Fruit fly (Drosophila melanogaster) whole organism, prepupa: ENCODE results near the gene CG10993.

Source experiments
- Blimp-1 ChIP-seq: fragments of 200-800 bp; sonication (Bioruptor generic); optimal IDR thresholded peaks from 3 replicates; lab custom pipeline; 2017; ENCODE audit warnings: missing biosample characterization, missing genetic modification characterization, mild to moderate bottlenecking, moderate library complexity, missing genetic modification reagents
- CG10631 ChIP-seq: fragments of 200-800 bp; sonication (Bioruptor generic); optimal IDR thresholded peaks from 2 replicates; lab custom pipeline; 2016; ENCODE audit warnings: missing biosample characterization, missing genetic modification characterization
- CG11294 ChIP-seq: fragments of 200-800 bp; sonication (Bioruptor generic); IDR thresholded peaks from 2 replicates; pipeline ENCODE4 v1.3.6; 2022; ENCODE audit warnings: missing biosample characterization, missing genetic modification characterization
- CG11762 ChIP-seq: fragments of 200-800 bp; sonication (Bioruptor generic); optimal IDR thresholded peaks from 3 replicates; lab custom pipeline; 2016; ENCODE audit warnings: missing biosample characterization, missing genetic modification characterization; ENCODE audit not compliant: insufficient read depth
- CG15336 ChIP-seq: fragments of 200-800 bp; sonication (Bioruptor generic); IDR thresholded peaks from 2 replicates; pipeline ENCODE4 v1.3.6; 2022; ENCODE audit warnings: missing biosample characterization, missing genetic modification characterization
- CG16779 ChIP-seq: fragments of 200-800 bp; sonication (Bioruptor generic); optimal IDR thresholded peaks from 3 replicates; lab custom pipeline; 2017; ENCODE audit warnings: missing biosample characterization, mild to moderate bottlenecking, missing genetic modification characterization
- CG31627 ChIP-seq: fragments of 200-800 bp; sonication (Bioruptor generic); optimal IDR thresholded peaks from 3 replicates; lab custom pipeline; 2016; ENCODE audit warnings: missing biosample characterization, missing genetic modification characterization
- CG32006 ChIP-seq: fragments of 200-800 bp; sonication (Bioruptor generic); optimal IDR thresholded peaks from 3 replicates; lab custom pipeline; 2017; ENCODE audit warnings: missing biosample characterization, mild to moderate bottlenecking, missing genetic modification characterization
- CG34406 ChIP-seq: fragments of 200-800 bp; sonication (Bioruptor generic); optimal IDR thresholded peaks from 3 replicates; lab custom pipeline; 2016; ENCODE audit warnings: missing biosample characterization, missing genetic modification characterization
- CG3919 ChIP-seq: fragments of 200-800 bp; sonication (Bioruptor generic); optimal IDR thresholded peaks from 3 replicates; lab custom pipeline; 2016; ENCODE audit warnings: missing biosample characterization, missing genetic modification characterization
- CG4318 ChIP-seq: fragments of 200-800 bp; sonication (Bioruptor generic); optimal IDR thresholded peaks from 3 replicates; lab custom pipeline; 2017; ENCODE audit warnings: missing biosample characterization, mild to moderate bottlenecking, missing genetic modification characterization
- CG6276 ChIP-seq: fragments of 200-800 bp; sonication (Bioruptor generic); optimal IDR thresholded peaks from 2 replicates; lab custom pipeline; 2017; ENCODE audit warnings: missing biosample characterization, mild to moderate bottlenecking, missing genetic modification characterization
- CG6808 ChIP-seq: fragments of 200-800 bp; sonication (Bioruptor generic); optimal IDR thresholded peaks from 3 replicates; lab custom pipeline; 2017; ENCODE audit warnings: missing biosample characterization, missing genetic modification characterization, mild to moderate bottlenecking, moderate library complexity, missing genetic modification reagents
- CG7368 ChIP-seq: fragments of 200-800 bp; sonication (Bioruptor generic); optimal IDR thresholded peaks from 3 replicates; lab custom pipeline; 2016; ENCODE audit warnings: missing biosample characterization, missing genetic modification characterization
- CG8119 ChIP-seq: fragments of 200-800 bp; sonication (Bioruptor generic); IDR thresholded peaks from 3 replicates; pipeline ENCODE4 v1.3.6; 2022; ENCODE audit warnings: missing biosample characterization, missing genetic modification characterization
- CG8319 ChIP-seq: fragments of 200-800 bp; sonication (Bioruptor generic); optimal IDR thresholded peaks from 3 replicates; lab custom pipeline; 2016; ENCODE audit warnings: missing biosample characterization, missing genetic modification characterization
- CG9139 ChIP-seq: fragments of 200-800 bp; sonication (Bioruptor generic); optimal IDR thresholded peaks from 3 replicates; lab custom pipeline; 2017; ENCODE audit warnings: missing biosample characterization, mild to moderate bottlenecking, missing genetic modification characterization
- Eip78C ChIP-seq: fragments of 200-800 bp; sonication (Bioruptor generic); peaks from one replicate; lab custom pipeline; 2016; ENCODE audit warnings: missing biosample characterization, missing genetic modification characterization
- Eip93F ChIP-seq: fragments of 200-800 bp; sonication (Bioruptor generic); optimal IDR thresholded peaks from 2 replicates; lab custom pipeline; 2016; ENCODE audit warnings: missing biosample characterization, mild to moderate bottlenecking, missing genetic modification characterization
- Ets21C ChIP-seq: fragments of 200-800 bp; sonication (Bioruptor generic); optimal IDR thresholded peaks from 3 replicates; lab custom pipeline; 2016; ENCODE audit warnings: missing biosample characterization, missing genetic modification characterization
- Ets96B ChIP-seq: fragments of 200-800 bp; optimal IDR thresholded peaks from 2 replicates; lab custom pipeline; 2019; ENCODE audit warnings: missing biosample characterization, mild to moderate bottlenecking, missing genetic modification characterization, moderate library complexity
- Hr39 ChIP-seq: fragments of 200-800 bp; sonication (Bioruptor generic); optimal IDR thresholded peaks from 2 replicates; lab custom pipeline; 2016; ENCODE audit warnings: missing biosample characterization, missing genetic modification characterization
- Hr4 ChIP-seq: fragments of 200-800 bp; sonication (Bioruptor generic); optimal IDR thresholded peaks from 3 replicates; lab custom pipeline; 2016; ENCODE audit warnings: missing biosample characterization, missing genetic modification characterization
- Lpt ChIP-seq: fragments of 200-800 bp; sonication (Bioruptor generic); optimal IDR thresholded peaks from 3 replicates; lab custom pipeline; 2016; ENCODE audit warnings: missing biosample characterization, missing genetic modification characterization
- Met ChIP-seq: fragments of 200-800 bp; sonication (Bioruptor generic); optimal IDR thresholded peaks from 3 replicates; lab custom pipeline; 2016; ENCODE audit warnings: missing biosample characterization, missing genetic modification characterization
- OdsH ChIP-seq: fragments of 200-800 bp; sonication (Bioruptor generic); optimal IDR thresholded peaks from 3 replicates; lab custom pipeline; 2016; ENCODE audit warnings: missing biosample characterization, missing genetic modification characterization
- Sox102F ChIP-seq: fragments of 200-800 bp; sonication (Bioruptor generic); optimal IDR thresholded peaks from 2 replicates; lab custom pipeline; 2016; ENCODE audit warnings: missing biosample characterization, mild to moderate bottlenecking, missing genetic modification characterization
- Sox14 ChIP-seq: fragments of 200-800 bp; sonication (Bioruptor generic); optimal IDR thresholded peaks from 3 replicates; lab custom pipeline; 2016; ENCODE audit warnings: missing biosample characterization, missing genetic modification characterization
- Sox15 ChIP-seq: fragments of 200-800 bp; sonication (Bioruptor generic); optimal IDR thresholded peaks from 3 replicates; lab custom pipeline; 2016; ENCODE audit warnings: missing biosample characterization, missing genetic modification characterization
- achi ChIP-seq: fragments of 200-800 bp; sonication (Bioruptor generic); optimal IDR thresholded peaks from 3 replicates; lab custom pipeline; 2016; ENCODE audit warnings: missing biosample characterization, missing genetic modification characterization
- acj6 ChIP-seq: fragments of 200-800 bp; sonication (Bioruptor generic); optimal IDR thresholded peaks from 3 replicates; lab custom pipeline; 2016; ENCODE audit warnings: missing biosample characterization, missing genetic modification characterization
- cyc ChIP-seq: fragments of 200-800 bp; sonication (Bioruptor generic); optimal IDR thresholded peaks from 3 replicates; lab custom pipeline; 2016; ENCODE audit warnings: missing biosample characterization, missing genetic modification characterization
- eg ChIP-seq: fragments of 200-800 bp; sonication (Bioruptor generic); IDR thresholded peaks from 3 replicates; pipeline ENCODE4 v1.3.6; 2022; ENCODE audit warnings: missing biosample characterization, missing genetic modification characterization
- fd85E ChIP-seq: fragments of 200-800 bp; sonication (Bioruptor generic); optimal IDR thresholded peaks from 3 replicates; lab custom pipeline; 2016; ENCODE audit warnings: missing biosample characterization, missing genetic modification characterization
- fkh ChIP-seq: fragments of 200-800 bp; sonication (Bioruptor generic); optimal IDR thresholded peaks from 3 replicates; lab custom pipeline; 2017; ENCODE audit warnings: missing biosample characterization, mild to moderate bottlenecking, missing genetic modification characterization, moderate library complexity
- lz ChIP-seq: fragments of 200-800 bp; sonication (Bioruptor generic); optimal IDR thresholded peaks from 3 replicates; lab custom pipeline; 2016; ENCODE audit warnings: missing biosample characterization, missing genetic modification characterization
- net ChIP-seq: fragments of 200-800 bp; sonication (Bioruptor generic); optimal IDR thresholded peaks from 3 replicates; lab custom pipeline; 2016; ENCODE audit warnings: missing biosample characterization, missing genetic modification characterization
- pdm3 ChIP-seq: fragments of 200-800 bp; sonication (Bioruptor generic); optimal IDR thresholded peaks from 3 replicates; lab custom pipeline; 2016; ENCODE audit warnings: missing biosample characterization, missing genetic modification characterization
- salr ChIP-seq, 2 experiments: fragments of 200-800 bp; sonication (Bioruptor generic); optimal IDR thresholded peaks; 3 replicates each; lab custom pipeline; 2016 to 2018; ENCODE audit warnings: missing biosample characterization in 2 of 2, missing genetic modification characterization in 2 of 2, mild to moderate bottlenecking in 1 of 2
- ss ChIP-seq, 2 experiments: fragments of 200-800 bp; sonication (Bioruptor generic); optimal IDR thresholded peaks; 2 replicates in 1 of 2; 3 replicates in 1 of 2; lab custom pipeline; 2017 to 2018; ENCODE audit warnings: mild to moderate bottlenecking in 2 of 2, missing biosample characterization in 2 of 2, missing genetic modification characterization in 2 of 2, moderate library complexity in 1 of 2
- svp ChIP-seq: fragments of 200-800 bp; sonication (Bioruptor generic); peaks from one replicate; lab custom pipeline; 2016; ENCODE audit warnings: missing biosample characterization, missing genetic modification characterization
- topi ChIP-seq: fragments of 200-800 bp; sonication (Bioruptor generic); optimal IDR thresholded peaks from 3 replicates; lab custom pipeline; 2016; ENCODE audit warnings: missing biosample characterization, missing genetic modification characterization

The CG10993 gene

DNA sequence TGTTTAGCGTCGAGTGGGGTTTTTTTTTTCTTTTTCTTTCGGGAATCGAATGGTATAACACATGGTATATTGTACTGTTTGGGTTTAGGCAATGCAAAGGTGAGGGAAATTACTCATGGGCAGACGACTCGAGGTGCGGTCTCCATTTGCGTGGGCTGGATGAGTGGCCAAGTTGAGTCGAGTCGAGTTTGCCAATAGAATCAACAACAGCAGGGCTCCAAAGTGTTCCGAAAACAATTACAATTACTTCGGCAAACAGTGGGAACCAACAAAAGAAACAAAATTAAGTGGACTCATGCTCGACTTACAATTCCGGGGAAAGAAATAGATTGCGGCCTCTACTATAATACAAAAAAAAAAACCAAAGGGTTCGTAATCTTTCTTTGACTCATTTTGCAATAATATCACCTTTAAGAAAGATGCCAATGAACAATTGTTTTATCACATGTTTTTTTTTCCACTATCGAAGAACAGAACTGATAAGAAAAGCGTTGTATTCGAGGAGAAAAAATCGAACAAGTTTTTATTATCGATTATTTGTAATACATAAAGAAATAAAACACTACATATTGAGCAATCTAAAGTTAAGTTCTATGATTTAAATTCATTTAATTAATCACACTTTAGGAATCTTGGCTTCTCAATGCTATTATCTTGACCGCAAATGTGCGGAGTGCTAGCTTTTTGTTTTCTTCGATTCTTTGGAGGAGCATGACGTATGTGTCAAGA is 29.6 kb upstream of the CG10993 start:
- no peak for TF ChIP-seq CG3919 (GFP tag; lab: Kevin White, UChicago)
- TF ChIP-seq svp (GFP tag; lab: Kevin White, UChicago) = peak; percentile 63
- peak; percentile 20 for TF ChIP-seq CG6276 (GFP tag; lab: Kevin White, UChicago)
- TF ChIP-seq CG11762 (GFP tag; lab: Kevin White, UChicago) = no peak
- TF ChIP-seq CG8119 (GFP tag; lab: Robert Waterston, UW) = peak; percentile 38; the same call in 2 of the 3 replicates
- peak; percentile 71 for TF ChIP-seq fkh (GFP tag; lab: Kevin White, UChicago)
- TF ChIP-seq CG32006 (GFP tag; lab: Kevin White, UChicago) = peak; percentile 12
- peak; percentile 58 for TF ChIP-seq Eip78C (GFP tag; lab: Kevin White, UChicago)
- no peak for TF ChIP-seq CG11294 (GFP tag; lab: Robert Waterston, UW)
- TF ChIP-seq CG6808 = no peak

DNA sequence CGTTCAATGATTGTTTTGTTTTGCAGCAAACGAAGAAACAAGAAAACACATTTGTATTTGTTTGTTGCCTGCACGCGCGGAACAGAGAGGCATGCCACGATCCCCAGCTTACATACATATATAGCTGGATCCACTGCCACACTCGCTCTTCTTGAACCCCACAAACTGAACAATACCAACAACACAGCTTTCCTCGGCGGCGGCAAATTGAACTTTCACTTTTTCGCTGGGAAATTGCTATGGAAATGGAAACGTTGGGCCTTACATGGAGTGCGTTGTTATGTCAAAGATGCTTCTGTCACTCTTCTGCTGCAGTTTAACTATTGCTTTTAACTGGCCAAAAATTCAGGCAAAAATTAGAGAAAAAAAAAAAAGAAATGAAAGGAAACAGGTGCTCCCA is 28.8 kb upstream of the CG10993 start:
- TF ChIP-seq Hr39 (GFP tag; lab: Kevin White, UChicago) (no peak), Blimp-1 (peak; percentile 71), CG15336 (GFP tag; lab: Robert Waterston, UW) (peak; percentile 6; the same call in 1 of the 2 replicates)

DNA sequence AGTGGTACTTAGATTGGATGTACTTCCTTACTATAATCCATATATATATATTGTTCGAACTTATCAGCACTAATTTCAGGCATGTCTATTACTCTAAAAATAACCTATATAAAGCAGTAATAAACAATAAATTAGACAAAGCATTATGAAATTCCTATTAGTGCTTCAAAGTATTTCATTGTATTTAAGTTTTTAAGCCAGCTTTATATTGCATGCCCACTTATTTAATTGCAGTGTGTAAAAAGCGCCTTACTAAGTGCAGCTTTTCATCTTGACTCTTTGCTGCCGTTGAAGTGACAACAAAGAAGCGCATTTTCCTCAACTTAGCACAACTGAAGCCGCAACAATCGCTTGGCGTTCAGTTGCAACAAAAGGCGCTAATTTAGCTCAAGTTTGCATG is 27.9 kb upstream of the CG10993 start:
- TF ChIP-seq CG9139 (no peak), fd85E (GFP tag; lab: Kevin White, UChicago) (no peak), eg (GFP tag; lab: Robert Waterston, UW) (0 out of 3 replicates have a peak, but pooled peaks have one; percentile 22), Met (GFP tag; lab: Kevin White, UChicago) (no peak), salr (GFP tag; optimal IDR thresholded peaks at IDR 0.05; lab: Kevin White, UChicago) (peak in 1 of 2 experiments; percentile 22), lz (GFP tag; lab: Kevin White, UChicago) (no peak), CG15336 (GFP tag; lab: Robert Waterston, UW) (0 out of 2 replicates have a peak, but pooled peaks have one; percentile 24), OdsH (GFP tag; lab: Kevin White, UChicago) (no peak), CG4318 (GFP tag; lab: Kevin White, UChicago) (peak; percentile 23), CG8319 (GFP tag; lab: Kevin White, UChicago) (no peak), topi (GFP tag; lab: Kevin White, UChicago) (no peak), fkh (GFP tag; lab: Kevin White, UChicago) (no peak), Eip78C (GFP tag; lab: Kevin White, UChicago) (peak; percentile 64), achi (GFP tag; lab: Kevin White, UChicago) (no peak), CG34406 (GFP tag; lab: Kevin White, UChicago) (no peak), ss (GFP tag; optimal IDR thresholded peaks at IDR 0.05; lab: Kevin White, UChicago) (no peak), CG6808 (no peak), Sox14 (GFP tag; lab: Kevin White, UChicago) (no peak), CG10631 (GFP tag; lab: Kevin White, UChicago) (peak; percentile 22), pdm3 (peak; percentile 10), acj6 (GFP tag; lab: Kevin White, UChicago) (no peak), net (no peak), svp (GFP tag; lab: Kevin White, UChicago) (no peak), Sox15 (GFP tag; lab: Kevin White, UChicago) (no peak), cyc (GFP tag; lab: Kevin White, UChicago) (no peak), Lpt (GFP tag; lab: Kevin White, UChicago) (no peak), CG7368 (GFP tag; lab: Kevin White, UChicago) (no peak), CG6276 (GFP tag; lab: Kevin White, UChicago) (peak; percentile 11), Sox102F (GFP tag; lab: Kevin White, UChicago) (no peak), Eip93F (GFP tag; lab: Kevin White, UChicago) (no peak), CG8119 (GFP tag; lab: Robert Waterston, UW) (peak; percentile 40; the same call in 1 of the 3 replicates), Ets96B (no peak), CG16779 (no peak), Blimp-1 (no peak), CG31627 (no peak), Ets21C (GFP tag; lab: Kevin White, UChicago) (no peak), Hr4 (GFP tag; lab: Kevin White, UChicago) (peak; percentile 37), CG11294 (GFP tag; lab: Robert Waterston, UW) (no peak), CG32006 (GFP tag; lab: Kevin White, UChicago) (peak; percentile 68)
- TF ChIP-seq, all 60 proteins: peak for 11
